Fruit fly (Drosophila melanogaster) whole organism, adult: ENCODE data around the gene S6k.

ENCODE experiments used
- CG12768 ChIP-seq: fragments of 200-800 bp; sonication (Bioruptor generic); optimal IDR thresholded peaks from 2 replicates; lab custom pipeline; 2017; ENCODE audit warnings: missing biosample characterization, missing genetic modification characterization, mild to moderate bottlenecking, moderate library complexity, missing genetic modification reagents
- CG14711 ChIP-seq: fragments of 200-800 bp; sonication (Bioruptor generic); optimal IDR thresholded peaks from 2 replicates; lab custom pipeline; 2018; ENCODE audit warnings: missing biosample characterization, mild to moderate bottlenecking, missing genetic modification characterization, moderate library complexity
- CG5204 ChIP-seq: fragments of 200-800 bp; sonication (Bioruptor generic); optimal IDR thresholded peaks from 2 replicates; lab custom pipeline; 2016; ENCODE audit warnings: missing biosample characterization, missing genetic modification characterization
- CG7045 ChIP-seq: fragments of 200-800 bp; sonication (Bioruptor generic); optimal IDR thresholded peaks from 2 replicates; lab custom pipeline; 2017; ENCODE audit warnings: missing biosample characterization, mild to moderate bottlenecking, missing genetic modification characterization
- Hr96 ChIP-seq: fragments of 200-800 bp; sonication (Bioruptor generic); optimal IDR thresholded peaks from 2 replicates; lab custom pipeline; 2016; ENCODE audit warnings: missing biosample characterization, missing genetic modification characterization
- cic ChIP-seq: fragments of 200-800 bp; sonication (Bioruptor generic); optimal IDR thresholded peaks from 2 replicates; lab custom pipeline; 2017; ENCODE audit warnings: missing biosample characterization, mild to moderate bottlenecking, missing genetic modification characterization, moderate library complexity

DNA sequence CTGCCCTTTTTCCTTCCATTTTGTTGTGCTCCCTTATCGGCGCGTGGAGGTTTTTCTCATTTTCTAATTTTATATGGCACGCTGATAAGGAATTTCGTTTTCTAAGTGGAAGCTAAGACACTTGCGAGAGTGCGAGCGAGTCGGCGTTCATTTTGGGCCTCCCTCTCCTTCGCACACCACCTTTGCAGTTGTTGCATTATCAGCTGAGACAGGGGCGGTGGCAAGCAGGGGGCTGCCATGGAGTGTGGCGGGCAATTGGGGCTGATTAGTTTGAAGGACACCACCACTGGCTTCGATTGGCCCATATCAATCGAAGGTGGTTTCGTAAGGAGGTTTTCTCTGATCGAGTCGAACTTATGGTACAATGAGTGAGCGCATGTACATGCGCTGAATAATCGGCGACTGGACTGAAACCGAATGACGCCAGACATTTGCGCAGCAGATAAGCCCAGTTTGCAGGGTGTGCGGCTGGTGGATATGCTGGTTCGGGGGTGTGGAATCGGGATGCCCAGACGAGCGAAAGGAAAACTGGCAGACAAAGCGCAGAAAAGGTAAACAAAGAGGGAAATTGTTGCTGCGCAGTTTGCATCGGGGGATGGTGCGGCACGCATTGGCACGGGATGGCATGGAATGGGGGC lies 970 bp downstream of the S6k start:
- TF ChIP-seq CG14711 (no peak), CG12768 (GFP tag; lab: Kevin White, UChicago) (peak; percentile 17), cic (GFP tag; lab: Kevin White, UChicago) (peak; percentile 88), CG5204 (GFP tag; lab: Kevin White, UChicago) (no peak), Hr96 (GFP tag; lab: Kevin White, UChicago) (no peak), CG7045 (no peak)
